Fruit fly (Drosophila melanogaster) whole organism, embryonic: ENCODE data around the gene Rab9Fb.
"Not testable (repeated sequence)": the region's sequence is repeated elsewhere in the genome, so short reads cannot be mapped to it uniquely, and the experiment has no call there.

Experiments used
- Atf6 ChIP-seq: fragments of 200-800 bp; sonication (Bioruptor generic); IDR thresholded peaks from 2 replicates; pipeline ENCODE4 v1.3.6; 2022; ENCODE audit warnings: missing biosample characterization, missing genetic modification characterization
- CG10565 ChIP-seq: fragments of 200-800 bp; sonication (Bioruptor generic); optimal IDR thresholded peaks from 3 replicates; lab custom pipeline; 2016; ENCODE audit warnings: missing biosample characterization, mild to moderate bottlenecking, missing genetic modification characterization
- CG13123 ChIP-seq: fragments of 200-800 bp; sonication (Bioruptor generic); optimal IDR thresholded peaks from 2 replicates; lab custom pipeline; 2016; ENCODE audit warnings: missing biosample characterization, missing genetic modification characterization
- GATAe ChIP-seq: fragments of 200-800 bp; sonication (Bioruptor generic); conservative IDR thresholded peaks from 2 replicates; pipeline ENCODE4 v1.3.6; 2022; ENCODE audit warnings: missing biosample characterization, missing genetic modification characterization
- Rx ChIP-seq: fragments of 200-800 bp; sonication (Bioruptor generic); IDR thresholded peaks from 2 replicates; pipeline ENCODE4 v1.3.6; 2022; ENCODE audit warnings: missing biosample characterization, missing genetic modification characterization
- klu ChIP-seq: fragments of 200-800 bp; sonication (Bioruptor generic); IDR thresholded peaks from 2 replicates; pipeline ENCODE4 v1.3.6; 2022; ENCODE audit warnings: missing biosample characterization, missing genetic modification characterization

dm6 chrX:10950930-10951329 lies 1.4 kb downstream of the Rab9Fb start, which contains the start of gene Rab9Fa:
- TF ChIP-seq Rx (GFP tag; lab: Robert Waterston, UW); klu; GATAe; CG13123 (GFP tag; lab: Kevin White, UChicago); CG10565 (GFP tag; lab: Kevin White, UChicago); Atf6 (GFP tag; lab: Robert Waterston, UW): not testable (repeated sequence)
